Worm (Caenorhabditis elegans): Measurements from ENCODE around the gene col-2.
A peak's percentile ranks its signal among the peaks of the same experiment; 100 is the strongest.

The col-2 gene

DNA sequence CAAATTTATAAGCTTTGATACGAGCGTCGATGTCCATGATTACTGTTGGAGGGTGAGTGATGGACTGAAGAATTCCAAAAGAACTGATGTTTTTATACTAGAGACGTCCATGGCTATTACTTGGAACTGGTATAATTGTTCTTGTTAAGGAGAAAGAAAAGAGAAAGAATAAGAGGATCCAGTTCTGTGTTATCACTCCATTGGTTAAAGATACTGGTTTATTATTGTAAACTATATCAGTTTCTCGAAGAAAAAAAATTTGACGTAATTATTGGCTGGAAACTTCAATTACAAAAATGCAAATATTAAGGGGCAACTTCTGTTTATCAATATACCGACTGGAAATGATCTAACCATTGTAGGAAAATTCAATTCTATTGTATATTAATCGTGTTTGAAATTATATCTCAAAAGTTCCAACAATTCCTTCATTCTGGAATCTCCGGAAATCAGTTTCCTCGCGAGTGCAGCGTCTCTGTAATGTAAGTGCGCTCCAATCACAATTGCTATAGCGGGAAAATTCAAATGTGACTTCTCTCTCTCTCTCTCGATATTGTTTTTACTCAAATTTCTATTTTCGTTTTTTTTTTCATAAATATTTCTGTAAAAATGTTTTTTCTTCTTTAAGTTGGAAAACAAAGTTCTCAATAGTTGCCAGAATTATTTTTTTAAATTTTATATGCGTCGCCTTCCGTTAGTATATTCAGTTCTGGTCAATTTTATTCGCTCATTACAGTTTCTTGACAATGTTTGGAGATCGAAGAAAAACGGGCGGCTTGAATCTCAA, at the start of gene col-2, which contains the start of gene ndc-80:
Gene col-2 (minus strand): TSS at position 51 of the 787 bp plus-strand sequence.
Gene ndc-80 (plus strand): TSS at position 737 of the 787 bp plus-strand sequence.
- peak; percentile 88 for TF ChIP-seq ceh-39 (tag; optimal IDR thresholded peaks at IDR 0.05)
- TF ChIP-seq ces-1 (GFP tag; optimal IDR thresholded peaks at IDR 0.05), result peak; percentile 60
- TF ChIP-seq nhr-28 (tag; optimal IDR thresholded peaks at IDR 0.05), result no peak
- TF ChIP-seq cnd-1 (tag; optimal IDR thresholded peaks at IDR 0.05), result no peak
- peak; percentile 44 for TF ChIP-seq pha-4 (tag; optimal IDR thresholded peaks at IDR 0.05)
- peak; percentile 20 for TF ChIP-seq unc-62 (GFP tag; optimal IDR thresholded peaks at IDR 0.05)
- no peak for TF ChIP-seq snpc-4 (tag; optimal IDR thresholded peaks at IDR 0.05)
- TF ChIP-seq lin-32 (GFP tag; optimal IDR thresholded peaks at IDR 0.05), result no peak
- TF ChIP-seq hlh-1 (tag; optimal IDR thresholded peaks at IDR 0.05), result no peak
- TF ChIP-seq nhr-12 (tag; optimal IDR thresholded peaks at IDR 0.05), result no peak
- TF ChIP-seq tbx-8 (GFP tag; optimal IDR thresholded peaks at IDR 0.05), result no peak
- no peak for TF ChIP-seq zip-8 (tag; optimal IDR thresholded peaks at IDR 0.05)
- TF ChIP-seq mls-2 (tag; optimal IDR thresholded peaks at IDR 0.05), result no peak
- TF ChIP-seq lin-13 (tag; optimal IDR thresholded peaks at IDR 0.05), result no peak
- TF ChIP-seq blmp-1 (tag; optimal IDR thresholded peaks at IDR 0.05), result no peak
- TF ChIP-seq sem-2 (GFP tag; optimal IDR thresholded peaks at IDR 0.05), result no peak
- TF ChIP-seq nhr-237 (tag; optimal IDR thresholded peaks at IDR 0.05), result peak; percentile 65
- peak; percentile 78 for TF ChIP-seq unc-120 (tag; optimal IDR thresholded peaks at IDR 0.05; ENCODE audit: poor library complexity, severe bottlenecking)
- TF ChIP-seq lsy-2 (tag; optimal IDR thresholded peaks at IDR 0.05), result peak; percentile 75
- TF ChIP-seq bed-3 (GFP tag; optimal IDR thresholded peaks at IDR 0.05), result no peak
- TF ChIP-seq mab-5 (tag; optimal IDR thresholded peaks at IDR 0.05), result no peak

DNA sequence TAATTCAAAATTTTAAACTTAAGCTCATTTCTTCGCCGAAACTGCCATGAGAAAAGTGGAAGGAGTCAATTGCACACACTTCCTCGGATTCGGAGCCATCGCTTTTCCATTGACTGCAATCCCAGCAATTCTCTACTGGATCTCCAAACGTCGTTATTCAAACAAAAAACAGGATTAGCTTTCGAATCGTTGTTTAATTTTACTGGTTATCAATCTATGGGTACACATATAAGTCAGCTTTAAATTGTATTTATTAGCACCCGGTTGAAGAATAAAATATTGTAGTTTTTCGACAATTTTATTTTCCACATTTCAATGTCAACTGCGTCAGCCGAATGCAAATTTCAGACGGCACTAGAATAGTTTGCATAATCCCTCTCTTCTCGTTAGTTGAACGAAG, 44.7 kb upstream of the col-2 start, which contains the start of gene glt-3:
Gene glt-3 (plus strand): TSS at position 301 of the 400 bp plus-strand sequence.
- no peak for TF ChIP-seq ceh-43 (GFP tag; optimal IDR thresholded peaks at IDR 0.05)
- no peak for TF ChIP-seq unc-39 (tag; optimal IDR thresholded peaks at IDR 0.05)
- TF ChIP-seq ceh-83 (GFP tag; optimal IDR thresholded peaks at IDR 0.05), result no peak
- no peak for TF ChIP-seq sptf-1 (tag; optimal IDR thresholded peaks at IDR 0.05)
- TF ChIP-seq blmp-1 (tag; optimal IDR thresholded peaks at IDR 0.05), result no peak

DNA sequence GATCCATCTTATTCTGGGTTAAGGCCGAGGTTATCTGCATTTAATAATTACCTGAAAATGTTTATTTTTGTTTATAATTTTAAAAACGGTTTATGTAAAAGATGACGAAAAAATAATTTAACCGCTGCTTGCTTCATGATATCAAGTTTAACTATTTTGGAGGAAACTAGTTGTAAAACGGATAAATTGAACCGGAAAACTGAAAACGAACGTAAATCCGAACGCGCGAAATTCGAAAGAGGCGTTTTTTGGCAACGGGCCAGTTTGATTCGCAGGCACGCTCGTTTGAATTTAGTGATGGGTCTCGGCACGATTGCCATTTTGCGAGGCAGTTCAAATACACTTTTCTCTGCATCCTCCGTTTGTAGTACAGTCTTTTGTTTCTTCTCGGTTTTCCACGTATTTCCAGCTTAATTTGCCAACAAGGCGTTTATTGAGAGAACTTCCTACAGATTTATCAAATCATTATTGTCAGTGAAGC, 43.7 kb upstream of the col-2 start, which contains the start of the genes gtbp-1 and K08F4.3:
Gene gtbp-1 (minus strand): TSS at position 51 of the 481 bp plus-strand sequence.
Gene K08F4.3 (plus strand): TSS at position 352 of the 481 bp plus-strand sequence.
- TF ChIP-seq ham-2 (GFP tag; optimal IDR thresholded peaks at IDR 0.05), result no peak
- TF ChIP-seq ceh-43 (GFP tag; optimal IDR thresholded peaks at IDR 0.05), result no peak
- TF ChIP-seq ceh-83 (GFP tag; optimal IDR thresholded peaks at IDR 0.05), result no peak
- TF ChIP-seq tbx-8 (GFP tag; optimal IDR thresholded peaks at IDR 0.05), result no peak
- peak; percentile 52 for TF ChIP-seq ceh-39 (tag; optimal IDR thresholded peaks at IDR 0.05)
- TF ChIP-seq snpc-4 (tag; optimal IDR thresholded peaks at IDR 0.05), result no peak
- TF ChIP-seq blmp-1 (tag; optimal IDR thresholded peaks at IDR 0.05), result no peak
- TF ChIP-seq drap-1 (GFP tag; optimal IDR thresholded peaks at IDR 0.05), result no peak
- TF ChIP-seq mab-5 (tag; optimal IDR thresholded peaks at IDR 0.05), result no peak
- TF ChIP-seq cnd-1 (tag; optimal IDR thresholded peaks at IDR 0.05), result no peak
- no peak for TF ChIP-seq sem-2 (GFP tag; optimal IDR thresholded peaks at IDR 0.05)
- peak; percentile 74 for TF ChIP-seq mep-1 (tag; optimal IDR thresholded peaks at IDR 0.05)
- no peak for TF ChIP-seq elt-3 (tag; optimal IDR thresholded peaks at IDR 0.05)
- TF ChIP-seq unc-62 (GFP tag; optimal IDR thresholded peaks at IDR 0.05), result no peak
- peak; percentile 39 for TF ChIP-seq nhr-237 (tag; optimal IDR thresholded peaks at IDR 0.05)
- TF ChIP-seq M03D4.4 (tag; optimal IDR thresholded peaks at IDR 0.05), result peak; percentile 23
- TF ChIP-seq lsy-2 (tag; optimal IDR thresholded peaks at IDR 0.05), result peak; percentile 73
- no peak for TF ChIP-seq ces-1 (GFP tag; optimal IDR thresholded peaks at IDR 0.05)
- TF ChIP-seq zip-8 (tag; optimal IDR thresholded peaks at IDR 0.05), result no peak
- no peak for TF ChIP-seq nhr-2 (tag; optimal IDR thresholded peaks at IDR 0.05)
- no peak for TF ChIP-seq bed-3 (GFP tag; optimal IDR thresholded peaks at IDR 0.05)
- TF ChIP-seq nhr-28 (tag; optimal IDR thresholded peaks at IDR 0.05), result no peak
- TF ChIP-seq nhr-12 (tag; optimal IDR thresholded peaks at IDR 0.05), result no peak
- TF ChIP-seq pha-4 (tag; optimal IDR thresholded peaks at IDR 0.05), result peak; percentile 47
- TF ChIP-seq unc-120 (tag; optimal IDR thresholded peaks at IDR 0.05; ENCODE audit: poor library complexity, severe bottlenecking), result peak; percentile 74
- peak; percentile 6 for TF ChIP-seq hlh-1 (tag; optimal IDR thresholded peaks at IDR 0.05)
- no peak for TF ChIP-seq unc-39 (tag; optimal IDR thresholded peaks at IDR 0.05)
- TF ChIP-seq lin-32 (GFP tag; optimal IDR thresholded peaks at IDR 0.05), result no peak
- peak; percentile 57 for TF ChIP-seq lin-13 (tag; optimal IDR thresholded peaks at IDR 0.05)

DNA sequence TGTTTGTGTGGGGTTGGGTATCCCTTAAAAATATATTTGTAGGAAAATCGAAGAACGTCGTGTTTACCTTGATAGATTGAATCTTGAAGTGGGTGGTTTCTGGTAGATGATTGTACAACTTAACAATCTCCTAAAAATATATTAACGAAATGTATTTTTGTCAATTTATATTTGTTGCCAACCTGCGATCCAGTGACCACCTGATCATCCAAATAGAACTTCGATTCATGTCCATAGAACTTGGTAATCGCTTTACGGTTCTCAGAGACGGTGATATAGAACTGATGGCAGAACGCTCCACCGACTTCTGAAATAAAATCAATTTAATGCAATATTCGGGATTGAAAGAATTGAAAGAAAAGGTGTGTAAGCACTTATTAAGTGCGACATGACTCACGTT, 43.2 kb upstream of the col-2 start:
- no peak for TF ChIP-seq ztf-11 (tag; optimal IDR thresholded peaks at IDR 0.05)
- no peak for TF ChIP-seq snpc-4 (tag; optimal IDR thresholded peaks at IDR 0.05)
- no peak for TF ChIP-seq lin-32 (GFP tag; optimal IDR thresholded peaks at IDR 0.05)
- TF ChIP-seq unc-120 (tag; optimal IDR thresholded peaks at IDR 0.05; ENCODE audit: poor library complexity, severe bottlenecking), result no peak
- no peak for TF ChIP-seq ces-1 (GFP tag; optimal IDR thresholded peaks at IDR 0.05)
- TF ChIP-seq cnd-1 (tag; optimal IDR thresholded peaks at IDR 0.05), result no peak
- TF ChIP-seq drap-1 (GFP tag; optimal IDR thresholded peaks at IDR 0.05), result no peak
- no peak for TF ChIP-seq mep-1 (tag; optimal IDR thresholded peaks at IDR 0.05)
- TF ChIP-seq mls-2 (tag; optimal IDR thresholded peaks at IDR 0.05), result no peak

Data from whole organism, mixed stage, embryonic.